Worm (Caenorhabditis elegans) whole organism, early embryonic: ENCODE measurements around the gene nemt-1.

Source experiments
- B0310.2 ChIP-seq: sonication (generic microtip); optimal IDR thresholded peaks from 2 replicates; lab custom pipeline; 2016; ENCODE audit warnings: mild to moderate bottlenecking, missing genetic modification characterization, missing compliant biosample characterization
- F13C5.2 ChIP-seq: sonication (generic microtip); optimal IDR thresholded peaks from 2 replicates; lab custom pipeline; 2017; ENCODE audit warnings: mild to moderate bottlenecking, missing genetic modification characterization, inconsistent platforms, missing compliant biosample characterization
- aly-1 ChIP-seq: sonication (generic microtip); optimal IDR thresholded peaks from 2 replicates; lab custom pipeline; 2016; ENCODE audit warnings: missing genetic modification characterization, missing compliant biosample characterization
- ama-1 ChIP-seq: fragments of 150-350 bp; optimal IDR thresholded peaks from 2 replicates; lab custom pipeline; 2014
- ceh-13 ChIP-seq: fragments of 200-800 bp; sonication (Bioruptor generic); optimal IDR thresholded peaks from 2 replicates; lab custom pipeline; 2018; ENCODE audit warnings: mild to moderate bottlenecking, missing genetic modification characterization, missing compliant biosample characterization
- ceh-36 ChIP-seq: sonication (generic microtip); optimal IDR thresholded peaks from 2 replicates; lab custom pipeline; 2016; ENCODE audit warnings: missing genetic modification characterization, inconsistent platforms, missing compliant biosample characterization
- ets-7 ChIP-seq: sonication (generic microtip); optimal IDR thresholded peaks from 2 replicates; lab custom pipeline; 2016; ENCODE audit warnings: missing genotype, missing genetic modification characterization, missing compliant biosample characterization
- hmg-4 ChIP-seq: fragments of 200-800 bp; sonication (Bioruptor generic); optimal IDR thresholded peaks from 2 replicates; lab custom pipeline; 2018; ENCODE audit warnings: mild to moderate bottlenecking, missing genetic modification characterization, missing compliant biosample characterization
- hnd-1 ChIP-seq: sonication (generic microtip); optimal IDR thresholded peaks from 2 replicates; lab custom pipeline; 2016; ENCODE audit warnings: missing genetic modification characterization, missing compliant biosample characterization
- pes-1 ChIP-seq: fragments of 200-800 bp; sonication (Bioruptor generic); IDR thresholded peaks from 2 replicates; pipeline ENCODE4 v1.3.6; 2022; ENCODE audit warnings: missing genetic modification reagents, missing genetic modification characterization, missing compliant biosample characterization
- scrt-1 ChIP-seq: fragments of 200-800 bp; sonication (Bioruptor generic); IDR thresholded peaks from 2 replicates; pipeline ENCODE4 v1.3.6; 2022; ENCODE audit warnings: missing genetic modification characterization, missing compliant biosample characterization
- sea-1 ChIP-seq: fragments of 200-800 bp; sonication (Bioruptor generic); conservative IDR thresholded peaks from 2 replicates; pipeline ENCODE4 v1.3.6; 2022; ENCODE audit warnings: missing genetic modification characterization, missing compliant biosample characterization
- tbx-11 ChIP-seq: fragments of 200-800 bp; sonication (Bioruptor generic); IDR thresholded peaks from 2 replicates; pipeline ENCODE4 v1.3.6; 2022; ENCODE audit warnings: missing genetic modification characterization, missing compliant biosample characterization
- tbx-37 ChIP-seq: fragments of 200-800 bp; sonication (Bioruptor generic); conservative IDR thresholded peaks from 2 replicates; pipeline ENCODE4 v1.3.6; 2022; ENCODE audit warnings: missing genetic modification reagents, missing genetic modification characterization, missing compliant biosample characterization

ce11 chrIV:9300127-9300526 lies 19.1 kb downstream of the nemt-1 start, which contains the start of gene F49C12.3:
- TF ChIP-seq B0310.2 (tag; lab: Kevin White, UChicago), result no peak
- no peak for TF ChIP-seq ceh-13 (GFP tag; lab: Kevin White, UChicago)
- no peak for TF ChIP-seq F13C5.2 (tag; lab: Kevin White, UChicago)
- no peak for TF ChIP-seq ama-1 (lab: Kevin White, UChicago)
- TF ChIP-seq sea-1 (GFP tag; lab: Robert Waterston, UW), result no peak
- no peak for TF ChIP-seq aly-1 (tag; lab: Kevin White, UChicago)
- no peak for TF ChIP-seq ets-7 (tag; lab: Kevin White, UChicago)
- TF ChIP-seq ceh-36 (tag; lab: Kevin White, UChicago), result no peak
- no peak for TF ChIP-seq pes-1
- TF ChIP-seq scrt-1 (GFP tag; lab: Robert Waterston, UW), result no peak
- no peak for TF ChIP-seq hnd-1 (tag; lab: Kevin White, UChicago)
- TF ChIP-seq tbx-11 (GFP tag; lab: Robert Waterston, UW), result no peak
- TF ChIP-seq tbx-37, result no peak
- no peak for TF ChIP-seq hmg-4 (GFP tag; lab: Kevin White, UChicago)
